Fruit fly (Drosophila melanogaster) whole organism: ENCODE data around the gene CG14634.

Experiments
- CG8478 ChIP-seq: fragments of >200 bp; optimal IDR thresholded peaks from 2 replicates; lab custom pipeline; 2018; ENCODE audit warnings: inconsistent platforms
- Dll ChIP-seq: fragments of >200 bp; optimal IDR thresholded peaks from 2 replicates; lab custom pipeline; 2017
- EcR ChIP-seq, 2 experiments: fragments of >200 bp; optimal IDR thresholded peaks; 2 replicates each; lab custom pipeline; 2017; ENCODE audit warnings: missing biosample characterization in 2 of 2, missing genetic modification characterization in 2 of 2, missing genetic modification reagents in 2 of 2
- pan ChIP-seq: fragments of >200 bp; optimal IDR thresholded peaks from 2 replicates; lab custom pipeline; 2017
- psq ChIP-seq: fragments of >200 bp; optimal IDR thresholded peaks from 2 replicates; lab custom pipeline; 2017
- usp ChIP-seq: fragments of >200 bp; optimal IDR thresholded peaks from 2 replicates; lab custom pipeline; 2017; ENCODE audit warnings: missing biosample characterization, missing genetic modification characterization, mixed read lengths

The CG14634 gene

dm6 chrX:862308-862707 lies at the start of gene CG14634:
TSS of gene CG14634 (plus strand) at chrX:862608.
- TF ChIP-seq usp (GFP tag; lab: Kevin White, UChicago): no peak

- TF ChIP-seq Dll (lab: Kevin White, UChicago) (no peak), EcR (GFP tag; optimal IDR thresholded peaks at IDR 0.05; lab: Kevin White, UChicago) (no peak), psq (lab: Kevin White, UChicago) (no peak), usp (GFP tag; lab: Kevin White, UChicago) (no peak), pan (no peak), CG8478 (lab: Kevin White, UChicago) (no peak)
Measured at dm6 chrX:824961-825360, 37.4 kb upstream of the CG14634 start.

dm6 chrX:835965-836690 lies 26.3 kb upstream of the CG14634 start:
- TF ChIP-seq usp (GFP tag; lab: Kevin White, UChicago): no peak
- no peak for TF ChIP-seq CG8478 (lab: Kevin White, UChicago)
- no peak for TF ChIP-seq psq (lab: Kevin White, UChicago)
- TF ChIP-seq Dll (lab: Kevin White, UChicago): no peak
- TF ChIP-seq EcR (GFP tag; optimal IDR thresholded peaks at IDR 0.05; lab: Kevin White, UChicago): no peak
- TF ChIP-seq pan: no peak

- no peak for TF ChIP-seq psq (lab: Kevin White, UChicago)
- TF ChIP-seq Dll (lab: Kevin White, UChicago): no peak
- no peak for TF ChIP-seq usp (GFP tag; lab: Kevin White, UChicago)
- TF ChIP-seq pan: no peak
- no peak for TF ChIP-seq CG8478 (lab: Kevin White, UChicago)
- no peak for TF ChIP-seq EcR (GFP tag; optimal IDR thresholded peaks at IDR 0.05; lab: Kevin White, UChicago)
Measured at dm6 chrX:838012-838411, 24.4 kb upstream of the CG14634 start.

- TF ChIP-seq EcR (GFP tag; optimal IDR thresholded peaks at IDR 0.05; lab: Kevin White, UChicago) (no peak), pan (no peak), usp (GFP tag; lab: Kevin White, UChicago) (no peak), Dll (lab: Kevin White, UChicago) (no peak), psq (lab: Kevin White, UChicago) (no peak), CG8478 (lab: Kevin White, UChicago) (no peak)
Measured at dm6 chrX:841038-841437, 21.4 kb upstream of the CG14634 start.

- no peak for TF ChIP-seq EcR (GFP tag; optimal IDR thresholded peaks at IDR 0.05; lab: Kevin White, UChicago)
- no peak for TF ChIP-seq pan
- no peak for TF ChIP-seq psq (lab: Kevin White, UChicago)
- TF ChIP-seq Dll (lab: Kevin White, UChicago): no peak
- no peak for TF ChIP-seq usp (GFP tag; lab: Kevin White, UChicago)
- TF ChIP-seq CG8478 (lab: Kevin White, UChicago): no peak
Measured at dm6 chrX:841941-842340, 20.5 kb upstream of the CG14634 start.

- TF ChIP-seq usp (GFP tag; lab: Kevin White, UChicago): no peak
Measured at dm6 chrX:843489-843888, 18.9 kb upstream of the CG14634 start.

dm6 chrX:844523-844922 lies 17.9 kb upstream of the CG14634 start, which contains the start of gene CG14635:
TSS of gene CG14635 (plus strand) at chrX:844823.
- TF ChIP-seq Dll (lab: Kevin White, UChicago) (no peak), EcR (GFP tag; optimal IDR thresholded peaks at IDR 0.05; lab: Kevin White, UChicago) (no peak), psq (lab: Kevin White, UChicago) (no peak), CG8478 (lab: Kevin White, UChicago) (no peak), usp (GFP tag; lab: Kevin White, UChicago) (no peak), pan (no peak)

dm6 chrX:847057-847456 lies 15.4 kb upstream of the CG14634 start, which contains the start of gene CG3713:
TSS of gene CG3713 (minus strand) at chrX:847157.
- no peak for TF ChIP-seq usp (GFP tag; lab: Kevin White, UChicago)
- TF ChIP-seq CG8478 (lab: Kevin White, UChicago): no peak
- TF ChIP-seq psq (lab: Kevin White, UChicago): no peak
- no peak for TF ChIP-seq Dll (lab: Kevin White, UChicago)

- no peak for TF ChIP-seq usp (GFP tag; lab: Kevin White, UChicago)
- TF ChIP-seq CG8478 (lab: Kevin White, UChicago): no peak
- no peak for TF ChIP-seq pan
- TF ChIP-seq psq (lab: Kevin White, UChicago): no peak
- no peak for TF ChIP-seq Dll (lab: Kevin White, UChicago)
- no peak for TF ChIP-seq EcR (GFP tag; optimal IDR thresholded peaks at IDR 0.05; lab: Kevin White, UChicago)
Measured at dm6 chrX:868441-868840, 6.0 kb downstream of the CG14634 start.

dm6 chrX:873739-874138 lies 11.3 kb downstream of the CG14634 start:
- TF ChIP-seq CG8478 (lab: Kevin White, UChicago): no peak
- no peak for TF ChIP-seq psq (lab: Kevin White, UChicago)
- no peak for TF ChIP-seq pan
- no peak for TF ChIP-seq Dll (lab: Kevin White, UChicago)
- no peak for TF ChIP-seq usp (GFP tag; lab: Kevin White, UChicago)
- TF ChIP-seq EcR (GFP tag; optimal IDR thresholded peaks at IDR 0.05; lab: Kevin White, UChicago): no peak

dm6 chrX:875432-875831 lies 13.0 kb downstream of the CG14634 start, which contains the start of gene CG11664:
TSS of gene CG11664 (plus strand) at chrX:875732.
- TF ChIP-seq Dll (lab: Kevin White, UChicago): no peak
- TF ChIP-seq pan: no peak
- TF ChIP-seq psq (lab: Kevin White, UChicago): no peak
